Fruit fly (Drosophila melanogaster) whole organism: Measurements from ENCODE around the gene Npl4.

Experiments used
- CG8478 ChIP-seq: fragments of >200 bp; optimal IDR thresholded peaks from 2 replicates; lab custom pipeline; 2018; ENCODE audit warnings: inconsistent platforms
- Dll ChIP-seq: fragments of >200 bp; optimal IDR thresholded peaks from 2 replicates; lab custom pipeline; 2017
- EcR ChIP-seq, 2 experiments: fragments of >200 bp; optimal IDR thresholded peaks; 2 replicates each; lab custom pipeline; 2017; ENCODE audit warnings: missing biosample characterization in 2 of 2, missing genetic modification characterization in 2 of 2, missing genetic modification reagents in 2 of 2
- psq ChIP-seq: fragments of >200 bp; optimal IDR thresholded peaks from 2 replicates; lab custom pipeline; 2017
- usp ChIP-seq: fragments of >200 bp; optimal IDR thresholded peaks from 2 replicates; lab custom pipeline; 2017; ENCODE audit warnings: missing biosample characterization, missing genetic modification characterization, mixed read lengths

dm6 chr3R:25626625-25627275, 2.3 kb upstream of the Npl4 start, which contains the start of gene Ssadh:
- TF ChIP-seq usp (GFP tag; lab: Kevin White, UChicago) = no peak
- no peak for TF ChIP-seq EcR (GFP tag; optimal IDR thresholded peaks at IDR 0.05; lab: Kevin White, UChicago)
- TF ChIP-seq Dll (lab: Kevin White, UChicago) = no peak
- TF ChIP-seq CG8478 (lab: Kevin White, UChicago) = no peak
- no peak for TF ChIP-seq psq (lab: Kevin White, UChicago)
